Worm (Caenorhabditis elegans): ENCODE data around the gene F22F7.8.
"Not testable (repeated sequence)": the region's sequence is repeated elsewhere in the genome, so short reads cannot be mapped to it uniquely, and the experiment has no call there.

F22F7.8 gene

DNA sequence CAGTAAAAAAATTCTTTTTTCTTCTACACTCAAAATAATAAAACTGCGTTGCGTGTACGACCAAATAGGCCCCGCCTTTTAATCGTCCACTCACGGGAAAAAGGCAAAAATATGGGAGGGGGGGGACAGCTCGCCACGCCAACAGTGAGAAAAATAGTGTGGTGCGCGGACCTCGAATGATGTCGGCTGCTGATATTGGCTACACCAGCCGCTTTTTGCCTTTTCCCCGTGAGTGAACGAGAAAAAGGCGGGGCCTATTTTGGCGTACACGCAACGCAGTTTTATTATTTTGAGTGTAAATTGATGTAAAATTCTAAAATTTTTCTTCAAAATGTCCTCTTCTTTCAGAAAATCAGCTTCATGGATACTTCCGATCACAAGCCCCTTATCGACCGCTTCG lies 31.4 kb downstream of the F22F7.8 start, which contains the start of gene ztf-28:
TSS of gene ztf-28 (plus strand) at position 349 of the 400 bp plus-strand sequence.
- not testable (repeated sequence) for TF ChIP-seq ceh-16, mdl-1, nhr-25 (tag; optimal IDR thresholded peaks at IDR 0.05)

DNA sequence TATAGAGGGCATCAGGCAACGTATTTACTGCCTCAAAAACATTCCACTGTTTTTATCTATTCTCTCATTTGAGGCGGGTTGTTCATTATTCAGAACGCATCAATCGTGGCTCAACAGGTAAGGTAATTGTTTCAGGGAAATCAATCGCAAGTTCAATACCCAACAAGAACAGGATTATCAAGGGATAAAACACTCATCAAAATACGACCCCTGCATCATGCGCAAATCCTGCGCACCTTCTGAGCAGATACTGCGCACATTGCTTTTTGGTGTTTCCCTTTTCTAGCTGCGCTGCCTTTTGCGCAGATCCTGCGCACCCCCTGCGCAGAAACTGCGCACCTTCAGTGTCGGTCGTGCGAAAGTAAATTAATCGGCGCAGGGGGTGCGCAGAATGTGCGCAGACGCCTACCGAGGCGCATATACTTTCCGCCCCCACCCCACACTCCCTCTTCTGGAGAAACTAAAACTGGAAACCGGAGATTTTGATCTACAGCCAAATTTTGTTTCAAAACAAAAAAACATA lies 36.0 kb downstream of the F22F7.8 start, which contains the start of gene F36F12.3:
TSS of gene F36F12.3 (plus strand) at position 51 of the 523 bp plus-strand sequence.
- TF ChIP-seq nhr-76, nhr-25, aly-2 (tag; optimal IDR thresholded peaks at IDR 0.05): not testable (repeated sequence)

DNA sequence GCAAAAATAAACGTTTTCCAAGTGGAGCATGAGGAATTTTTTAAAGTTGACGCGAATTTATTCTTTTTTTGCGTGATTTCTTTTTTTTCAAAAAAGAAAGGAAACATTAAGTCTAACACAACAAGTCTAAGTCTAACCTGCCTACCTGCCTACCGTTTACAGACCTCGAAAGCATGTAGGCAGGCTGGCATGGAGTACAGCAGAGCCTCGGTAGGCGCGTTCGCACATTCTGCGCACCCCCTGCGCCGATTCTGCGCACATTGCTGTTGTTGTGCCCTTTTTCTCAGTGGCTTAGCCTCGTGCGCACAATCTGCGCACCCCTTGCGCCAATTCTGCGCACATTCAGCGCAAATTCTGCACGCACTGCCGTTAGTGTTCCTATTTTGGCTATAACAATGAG lies 37.9 kb downstream of the F22F7.8 start:
- TF ChIP-seq egl-27 (tag; optimal IDR thresholded peaks at IDR 0.05) (no peak), nhr-76 (tag; optimal IDR thresholded peaks at IDR 0.05) (no peak), elt-1 (tag; optimal IDR thresholded peaks at IDR 0.05) (no peak), ceh-16 (tag; optimal IDR thresholded peaks at IDR 0.05) (no peak), fos-1 (tag; optimal IDR thresholded peaks at IDR 0.05) (no peak), ceh-82 (tag; optimal IDR thresholded peaks at IDR 0.05) (no peak), unc-62 (GFP tag; optimal IDR thresholded peaks at IDR 0.05) (no peak), nhr-25 (tag; optimal IDR thresholded peaks at IDR 0.05) (no peak), lin-39 (tag; optimal IDR thresholded peaks at IDR 0.05) (no peak), nhr-12 (tag; optimal IDR thresholded peaks at IDR 0.05) (no peak), fkh-2 (tag; optimal IDR thresholded peaks at IDR 0.05) (no peak)

DNA sequence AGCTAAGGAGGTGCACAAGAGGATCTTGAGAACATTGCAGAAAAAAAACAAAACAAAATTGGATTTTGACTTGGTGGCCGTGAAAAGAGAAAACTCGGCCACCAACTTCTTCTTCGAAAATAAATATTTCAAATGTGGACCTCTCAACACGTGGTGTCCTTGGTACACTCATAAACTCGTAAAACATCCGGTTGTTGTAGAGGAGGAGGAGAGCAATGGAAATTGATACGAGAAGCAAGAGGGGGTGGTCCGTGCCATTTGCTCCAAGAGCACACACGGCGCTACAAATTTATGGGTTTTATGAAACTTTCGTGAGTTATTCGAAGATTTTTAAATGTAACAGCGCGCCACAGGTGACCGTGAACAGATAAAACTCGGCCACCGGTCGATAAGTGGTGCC lies 39.9 kb downstream of the F22F7.8 start:
- TF ChIP-seq egl-5 (tag; optimal IDR thresholded peaks at IDR 0.05) (peak; percentile 1), nhr-28 (tag; optimal IDR thresholded peaks at IDR 0.05) (no peak)

DNA sequence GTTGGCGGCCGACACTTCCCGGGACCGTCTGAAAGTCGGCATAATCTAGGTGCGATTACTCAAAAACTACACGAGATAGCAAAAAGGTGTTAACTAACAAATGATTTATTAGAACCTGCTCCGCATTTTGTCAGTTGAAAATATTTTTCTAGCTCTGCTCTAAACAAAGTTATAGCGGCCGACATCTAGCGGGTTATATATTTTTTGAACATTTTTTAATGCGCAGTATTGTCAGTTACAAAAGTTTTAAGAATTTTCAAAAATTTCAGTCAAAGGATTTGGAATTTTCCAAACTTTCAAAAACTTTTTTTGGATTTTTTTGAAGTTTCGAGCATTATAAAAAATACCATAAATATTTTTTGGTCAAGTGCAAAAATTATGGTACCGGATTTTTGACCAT lies 40.5 kb downstream of the F22F7.8 start:
- TF ChIP-seq aly-2 (tag; optimal IDR thresholded peaks at IDR 0.05) (no peak), elt-2 (tag; optimal IDR thresholded peaks at IDR 0.05) (no peak), lsy-12 (tag; optimal IDR thresholded peaks at IDR 0.05) (no peak), nhr-237 (tag; optimal IDR thresholded peaks at IDR 0.05) (no peak), eor-1 (tag; optimal IDR thresholded peaks at IDR 0.05) (no peak), snpc-4 (tag; optimal IDR thresholded peaks at IDR 0.05) (no peak), mdl-1 (tag; optimal IDR thresholded peaks at IDR 0.05) (no peak), ztf-4 (tag; optimal IDR thresholded peaks at IDR 0.05) (no peak), nhr-23 (tag; optimal IDR thresholded peaks at IDR 0.05) (no peak), nhr-43 (tag; optimal IDR thresholded peaks at IDR 0.05; ENCODE audit: poor library complexity, severe bottlenecking) (no peak), hmg-11 (tag; optimal IDR thresholded peaks at IDR 0.05) (no peak), nhr-76 (tag; optimal IDR thresholded peaks at IDR 0.05) (no peak), ZK546.5 (tag; optimal IDR thresholded peaks at IDR 0.05) (no peak), elt-1 (tag; optimal IDR thresholded peaks at IDR 0.05) (no peak), zag-1 (tag; optimal IDR thresholded peaks at IDR 0.05) (no peak), daf-12 (tag; optimal IDR thresholded peaks at IDR 0.05) (no peak), nfya-1 (tag; optimal IDR thresholded peaks at IDR 0.05; ENCODE audit: insufficient read depth) (no peak), nhr-28 (tag; optimal IDR thresholded peaks at IDR 0.05) (no peak)

DNA sequence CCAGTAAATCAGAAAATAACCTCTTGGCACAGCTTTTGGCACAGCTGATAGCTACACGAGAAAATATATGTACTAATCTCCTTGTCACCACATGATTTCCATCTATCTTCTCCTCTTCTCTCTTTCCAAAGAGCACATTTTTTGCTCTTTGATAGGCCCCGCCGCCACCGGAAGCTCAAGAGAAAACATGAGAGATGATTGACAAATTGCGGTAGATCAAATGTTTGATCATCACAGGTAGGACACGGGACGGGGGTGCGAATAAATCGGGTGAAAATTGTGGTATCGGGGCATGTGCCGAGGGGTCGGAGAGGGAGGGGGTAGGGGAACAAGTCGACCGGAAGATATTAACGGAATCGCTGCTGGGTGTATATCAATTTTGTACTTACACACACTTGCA lies 45.7 kb downstream of the F22F7.8 start:
- TF ChIP-seq lin-39 (tag; optimal IDR thresholded peaks at IDR 0.05) = peak; percentile 53
- no peak for TF ChIP-seq pha-4 (tag; optimal IDR thresholded peaks at IDR 0.05)

DNA sequence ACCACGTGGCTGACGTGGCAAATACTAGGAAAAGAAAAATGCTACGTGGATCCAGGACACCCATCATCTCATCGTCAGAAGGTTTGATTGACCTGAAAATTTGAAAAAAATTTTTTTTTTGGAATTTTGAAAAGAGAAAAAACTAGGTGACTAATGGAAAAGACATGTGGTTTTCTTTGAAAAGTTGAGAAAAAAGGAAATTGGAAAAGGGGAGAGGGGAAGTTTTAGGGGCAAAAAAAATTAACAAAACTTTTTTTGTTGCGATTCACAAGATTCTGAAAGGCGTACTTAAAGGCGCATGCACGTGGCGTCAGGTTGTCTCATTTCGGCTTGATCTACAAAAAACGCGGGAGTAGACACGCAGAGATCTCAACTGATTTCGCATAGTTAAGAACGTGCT lies 49.0 kb downstream of the F22F7.8 start, which contains the start of gene Y40B10A.9:
TSS of gene Y40B10A.9 (minus strand) at position 101 of the 400 bp plus-strand sequence.
- TF ChIP-seq ceh-16 (tag; optimal IDR thresholded peaks at IDR 0.05) (no peak), ztf-11 (tag; optimal IDR thresholded peaks at IDR 0.05) (no peak), nhr-25 (tag; optimal IDR thresholded peaks at IDR 0.05) (no peak), egl-5 (tag; optimal IDR thresholded peaks at IDR 0.05) (no peak), fos-1 (tag; optimal IDR thresholded peaks at IDR 0.05) (no peak), nhr-237 (tag; optimal IDR thresholded peaks at IDR 0.05) (no peak), mdl-1 (tag; optimal IDR thresholded peaks at IDR 0.05) (no peak), unc-62 (GFP tag; optimal IDR thresholded peaks at IDR 0.05) (no peak)

Measured in whole organism, L3 larva.